Fruit fly (Drosophila melanogaster): ENCODE data around the gene CG5614.

DNA sequence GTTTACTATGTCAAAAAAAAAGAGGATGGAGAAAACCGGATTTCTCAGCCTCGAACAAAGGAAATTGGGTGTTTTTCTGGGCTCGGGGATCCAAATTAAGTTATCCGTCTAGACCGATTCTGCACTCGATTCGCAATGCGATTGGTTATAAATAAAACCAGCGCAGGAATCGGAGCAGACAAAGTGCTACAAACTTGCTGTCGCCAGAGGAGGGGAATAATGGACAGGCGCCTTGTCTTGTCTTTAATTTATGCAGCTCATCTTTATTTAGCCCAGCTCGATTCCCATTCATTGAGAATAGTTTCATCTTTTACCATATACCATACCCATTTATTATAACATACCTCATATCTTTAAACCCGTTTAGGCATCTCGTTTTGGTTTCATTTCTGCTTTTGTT lies 25.1 kb downstream of the CG5614 start:
- TF ChIP-seq EcR (GFP tag; optimal IDR thresholded peaks at IDR 0.05) (no peak), pan (optimal IDR thresholded peaks at IDR 0.05) (no peak), usp (GFP tag; optimal IDR thresholded peaks at IDR 0.05) (no peak), Dll (optimal IDR thresholded peaks at IDR 0.05) (no peak), CG8478 (optimal IDR thresholded peaks at IDR 0.05) (no peak), psq (optimal IDR thresholded peaks at IDR 0.05) (no peak)

All from whole organism.